Fruit fly (Drosophila melanogaster): Measurements from ENCODE around the gene Tsp66E.

Tsp66E gene

dm6 chr3L:8954648-8955033 lies 42.3 kb downstream of the Tsp66E start, which contains the start of gene GNBP3 (continued):
- TF ChIP-seq CG6276 (GFP tag; optimal IDR thresholded peaks at IDR 0.05) (no peak), fd85E (GFP tag; optimal IDR thresholded peaks at IDR 0.05) (peak; percentile 81), Hr38 (GFP tag; optimal IDR thresholded peaks at IDR 0.05) (no peak), spab (GFP tag; optimal IDR thresholded peaks at IDR 0.05) (peak; percentile 85), pdm3 (GFP tag; optimal IDR thresholded peaks at IDR 0.05) (no peak), CG15336 (GFP tag; IDR thresholded peaks at IDR 0.05) (peak; percentile 90), CG10631 (GFP tag; optimal IDR thresholded peaks at IDR 0.05) (peak; percentile 92), topi (GFP tag; optimal IDR thresholded peaks at IDR 0.05) (peak; percentile 95), vri (GFP tag; optimal IDR thresholded peaks at IDR 0.05) (peak; percentile 94), salr (GFP tag; optimal IDR thresholded peaks at IDR 0.05) (peak; percentile 76 to 79), Sox15 (GFP tag; optimal IDR thresholded peaks at IDR 0.05) (peak; percentile 79), OdsH (GFP tag; optimal IDR thresholded peaks at IDR 0.05) (peak; percentile 91), ss (GFP tag; optimal IDR thresholded peaks at IDR 0.05) (peak; percentile 89 to 92), net (GFP tag; optimal IDR thresholded peaks at IDR 0.05) (peak; percentile 92), Smox (GFP tag; optimal IDR thresholded peaks at IDR 0.05) (peak; percentile 94), CG3919 (GFP tag; optimal IDR thresholded peaks at IDR 0.05) (peak; percentile 95), esn (GFP tag; optimal IDR thresholded peaks at IDR 0.05) (peak; percentile 97), dsx (GFP tag; optimal IDR thresholded peaks at IDR 0.05; ENCODE audit: poor library complexity, severe bottlenecking) (peak; percentile 94), CG3032 (tag; optimal IDR thresholded peaks at IDR 0.05) (peak; percentile 91), CG8319 (GFP tag; optimal IDR thresholded peaks at IDR 0.05) (peak; percentile 71), CG11762 (GFP tag; optimal IDR thresholded peaks at IDR 0.05; ENCODE audit: insufficient read depth) (peak; percentile 87), CG4318 (GFP tag; optimal IDR thresholded peaks at IDR 0.05) (no peak), Hr39 (GFP tag; optimal IDR thresholded peaks at IDR 0.05) (peak; percentile 87), CG32006 (GFP tag; optimal IDR thresholded peaks at IDR 0.05) (peak; percentile 92), Lpt (GFP tag; optimal IDR thresholded peaks at IDR 0.05) (peak; percentile 84), Gug (GFP tag; IDR thresholded peaks at IDR 0.05) (peak; percentile 77), Ets96B (tag; optimal IDR thresholded peaks at IDR 0.05) (peak; percentile 92), Hr4 (GFP tag; optimal IDR thresholded peaks at IDR 0.05) (peak; percentile 78), Sox14 (GFP tag; optimal IDR thresholded peaks at IDR 0.05) (peak; percentile 91)

dm6 chr3L:8955199-8955598 lies 42.9 kb downstream of the Tsp66E start:
- TF ChIP-seq Ets21C (GFP tag; optimal IDR thresholded peaks at IDR 0.05) = no peak
- TF ChIP-seq svp (GFP tag) = peak; percentile 92
- no peak for TF ChIP-seq fd85E (GFP tag; optimal IDR thresholded peaks at IDR 0.05)

- TF ChIP-seq Lpt (GFP tag; optimal IDR thresholded peaks at IDR 0.05) (no peak), fkh (GFP tag; optimal IDR thresholded peaks at IDR 0.05) (peak; percentile 61), Blimp-1 (GFP tag; optimal IDR thresholded peaks at IDR 0.05) (no peak), svp (GFP tag) (no peak), CG6808 (GFP tag; optimal IDR thresholded peaks at IDR 0.05) (no peak)
These were observed 44.4 kb downstream of the Tsp66E start, which contains the start of gene mRpL12 for dm6 chr3L:8956669-8957068. TSS of gene mRpL12 (plus strand) at chr3L:8956791.

dm6 chr3L:8958557-8958956 lies 46.3 kb downstream of the Tsp66E start, which contains the start of gene CG13313:
TSS of gene CG13313 (plus strand) at chr3L:8958857.
- TF ChIP-seq CG6854 (GFP tag; optimal IDR thresholded peaks at IDR 0.05) (no peak), dac (GFP tag; optimal IDR thresholded peaks at IDR 0.05) (no peak)
